Worm (Caenorhabditis elegans) whole organism, L4 larva: Measurements from ENCODE around the gene mec-17.

ENCODE experiments used
- D1046.2 ChIP-seq: fragments of 200-800 bp; sonication (Bioruptor generic); IDR thresholded peaks from 2 replicates; pipeline ENCODE4 v1.3.6; 2022; ENCODE audit warnings: missing genetic modification characterization, missing compliant biosample characterization
- F26F4.8 ChIP-seq: fragments of 200-800 bp; sonication (Bioruptor generic); conservative IDR thresholded peaks from 2 replicates; pipeline ENCODE4 v1.3.6; 2022; ENCODE audit warnings: missing genetic modification characterization, missing compliant biosample characterization
- F37D6.2 ChIP-seq: sonication (generic microtip); optimal IDR thresholded peaks from 2 replicates; lab custom pipeline; 2016; ENCODE audit warnings: mild to moderate bottlenecking, missing genetic modification characterization, missing compliant biosample characterization
- F49E8.2 ChIP-seq: sonication (generic microtip); optimal IDR thresholded peaks from 2 replicates; lab custom pipeline; 2016; ENCODE audit warnings: missing compliant biosample characterization, mild to moderate bottlenecking, missing genetic modification characterization, borderline replicate concordance
- R02D3.7 ChIP-seq: fragments of 150-350 bp; sonication (generic microtip); optimal IDR thresholded peaks from 3 replicates; lab custom pipeline; 2014; ENCODE audit warnings: missing biosample characterization, missing genetic modification characterization
- Y48G9A.11 ChIP-seq: fragments of 200-800 bp; sonication (Bioruptor generic); IDR thresholded peaks from 2 replicates; pipeline ENCODE4 v1.3.6; 2022; ENCODE audit warnings: missing genetic modification reagents, missing genetic modification characterization, missing compliant biosample characterization
- Y5F2A.4 ChIP-seq: fragments of 200-800 bp; sonication (Bioruptor generic); optimal IDR thresholded peaks from 2 replicates; lab custom pipeline; 2018; ENCODE audit warnings: mild to moderate bottlenecking, missing genetic modification characterization, missing compliant biosample characterization
- aha-1 ChIP-seq: fragments of 150-350 bp; peaks from one replicate; lab custom pipeline; 2014; ENCODE audit warnings: missing biosample characterization, missing genetic modification characterization
- ama-1 ChIP-seq: fragments of 150-350 bp; optimal IDR thresholded peaks from 2 replicates; lab custom pipeline; 2014; ENCODE audit warnings: inconsistent platforms, mixed read lengths
- attf-4 ChIP-seq: sonication (generic microtip); optimal IDR thresholded peaks from 3 replicates; lab custom pipeline; 2017; ENCODE audit warnings: missing biosample characterization, missing genetic modification characterization
- ceh-28 ChIP-seq: fragments of 150-350 bp; optimal IDR thresholded peaks from 2 replicates; lab custom pipeline; 2014; ENCODE audit warnings: missing biosample characterization, missing genetic modification reagents, missing genetic modification characterization
- ceh-32 ChIP-seq: sonication (generic microtip); optimal IDR thresholded peaks from 2 replicates; lab custom pipeline; 2016; ENCODE audit warnings: mild to moderate bottlenecking, missing genetic modification characterization, missing compliant biosample characterization; ENCODE audit not compliant: poor library complexity
- ceh-44 ChIP-seq: fragments of 200-800 bp; sonication (Bioruptor generic); IDR thresholded peaks from 2 replicates; pipeline ENCODE4 v1.3.6; 2022; ENCODE audit warnings: missing genetic modification reagents, missing genetic modification characterization, missing compliant biosample characterization
- ctbp-1 ChIP-seq: fragments of 200-800 bp; sonication (Bioruptor generic); IDR thresholded peaks from 2 replicates; pipeline ENCODE4 v1.3.6; 2022; ENCODE audit warnings: missing genetic modification reagents, missing genetic modification characterization, missing compliant biosample characterization
- daf-12 ChIP-seq: fragments of 150-350 bp; optimal IDR thresholded peaks from 2 replicates; lab custom pipeline; 2014; ENCODE audit warnings: missing biosample characterization, missing genetic modification reagents, missing genetic modification characterization
- dmd-6 ChIP-seq: fragments of 200-800 bp; sonication (Bioruptor generic); IDR thresholded peaks from 2 replicates; pipeline ENCODE4 v1.3.6; 2022; ENCODE audit warnings: missing genetic modification reagents, missing genetic modification characterization, missing compliant biosample characterization
- dmd-9 ChIP-seq: fragments of 200-800 bp; sonication (Bioruptor generic); IDR thresholded peaks from 2 replicates; pipeline ENCODE4 v1.3.6; 2022; ENCODE audit warnings: missing genetic modification reagents, missing genetic modification characterization, missing compliant biosample characterization
- fos-1 ChIP-seq: fragments of 150-350 bp; optimal IDR thresholded peaks from 2 replicates; lab custom pipeline; 2014; ENCODE audit warnings: missing biosample characterization, missing genetic modification characterization
- hlh-30 ChIP-seq: sonication (generic microtip); optimal IDR thresholded peaks from 2 replicates; lab custom pipeline; 2017; ENCODE audit warnings: antibody characterized with exemption, mild to moderate bottlenecking, missing genetic modification characterization, missing compliant biosample characterization; ENCODE audit not compliant: insufficient read depth
- hmg-1.1 ChIP-seq: fragments of 200-800 bp; sonication (Bioruptor generic); IDR thresholded peaks from 2 replicates; pipeline ENCODE4 v1.3.6; 2022; ENCODE audit warnings: missing genetic modification reagents, missing genetic modification characterization, missing compliant biosample characterization
- jun-1 ChIP-seq: fragments of 150-350 bp; optimal IDR thresholded peaks from 2 replicates; lab custom pipeline; 2014; ENCODE audit warnings: missing biosample characterization, missing genetic modification reagents, missing genetic modification characterization
- lin-1 ChIP-seq: fragments of 200-800 bp; sonication (Bioruptor generic); IDR thresholded peaks from 2 replicates; pipeline ENCODE4 v1.3.6; 2022; ENCODE audit warnings: missing genetic modification reagents, missing genetic modification characterization, missing compliant biosample characterization
- lin-15B ChIP-seq: fragments of 150-350 bp; sonication (generic microtip); optimal IDR thresholded peaks from 3 replicates; lab custom pipeline; 2014; ENCODE audit warnings: missing biosample characterization, missing genetic modification characterization
- lin-29 ChIP-seq: fragments of 200-800 bp; sonication (Bioruptor generic); IDR thresholded peaks from 2 replicates; pipeline ENCODE4 v1.3.6; 2022; ENCODE audit warnings: missing genetic modification reagents, missing genetic modification characterization, missing compliant biosample characterization
- lin-38 ChIP-seq: fragments of 200-800 bp; sonication (Bioruptor generic); IDR thresholded peaks from 2 replicates; pipeline ENCODE4 v1.3.6; 2022; ENCODE audit warnings: missing genetic modification reagents, missing genetic modification characterization, missing compliant biosample characterization
- madf-5 ChIP-seq, 2 experiments: fragments of 200-800 bp; sonication (Bioruptor generic); IDR thresholded peaks; 2 replicates each; pipeline ENCODE4 v1.3.6; 2022; ENCODE audit warnings: missing compliant biosample characterization in 2 of 2, missing genetic modification characterization in 2 of 2
- madf-9 ChIP-seq: fragments of 200-800 bp; sonication (Bioruptor generic); conservative IDR thresholded peaks from 2 replicates; pipeline ENCODE4 v1.3.6; 2022; ENCODE audit warnings: missing genetic modification reagents, missing genetic modification characterization, missing compliant biosample characterization
- mdl-1 ChIP-seq, 2 experiments: fragments of 150-350 bp in 1 of 2; sonication (generic microtip) in 1 of 2; optimal IDR thresholded peaks; 2 replicates each; lab custom pipeline; 2014 to 2017; ENCODE audit warnings: missing biosample characterization in 2 of 2, missing genetic modification characterization in 2 of 2
- mdt-29 ChIP-seq: fragments of 200-800 bp; sonication (Bioruptor generic); IDR thresholded peaks from 2 replicates; pipeline ENCODE4 v1.3.6; 2022; ENCODE audit warnings: missing genetic modification reagents, missing genetic modification characterization, missing compliant biosample characterization
- mes-2 ChIP-seq: sonication (generic microtip); optimal IDR thresholded peaks from 2 replicates; lab custom pipeline; 2016; ENCODE audit warnings: missing genotype, mild to moderate bottlenecking, missing genetic modification characterization, missing compliant biosample characterization; ENCODE audit not compliant: poor library complexity, severe bottlenecking
- mxl-2 ChIP-seq: fragments of 200-800 bp; sonication (Bioruptor generic); conservative IDR thresholded peaks from 2 replicates; pipeline ENCODE4 v1.3.6; 2022; ENCODE audit warnings: missing genetic modification reagents, missing genetic modification characterization, missing compliant biosample characterization
- mxl-3 ChIP-seq: fragments of 200-800 bp; sonication (Bioruptor generic); optimal IDR thresholded peaks from 2 replicates; lab custom pipeline; 2018; ENCODE audit warnings: mild to moderate bottlenecking, missing genetic modification characterization, missing compliant biosample characterization
- nhr-11 ChIP-seq: fragments of 150-350 bp; optimal IDR thresholded peaks from 2 replicates; lab custom pipeline; 2014; ENCODE audit warnings: missing biosample characterization, missing genetic modification characterization
- nhr-111 ChIP-seq: fragments of 200-800 bp; sonication (Bioruptor generic); optimal IDR thresholded peaks from 2 replicates; lab custom pipeline; 2018; ENCODE audit warnings: mild to moderate bottlenecking, missing genetic modification characterization, missing compliant biosample characterization
- nhr-25 ChIP-seq: sonication (generic microtip); optimal IDR thresholded peaks from 2 replicates; lab custom pipeline; 2017; ENCODE audit warnings: missing genetic modification characterization, mild to moderate bottlenecking, missing compliant biosample characterization, antibody characterized with exemption, moderate library complexity, borderline replicate concordance; ENCODE audit not compliant: insufficient read depth
- nhr-28 ChIP-seq: fragments of 150-350 bp; optimal IDR thresholded peaks from 2 replicates; lab custom pipeline; 2014; ENCODE audit warnings: missing biosample characterization, missing genetic modification characterization
- nhr-48 ChIP-seq: sonication (generic microtip); optimal IDR thresholded peaks from 2 replicates; lab custom pipeline; 2016; ENCODE audit warnings: mild to moderate bottlenecking, missing genetic modification characterization, missing compliant biosample characterization
- nhr-6 ChIP-seq: fragments of 150-350 bp; optimal IDR thresholded peaks from 2 replicates; lab custom pipeline; 2014; ENCODE audit warnings: missing biosample characterization, missing genetic modification characterization
- nhr-76 ChIP-seq: fragments of 150-350 bp; optimal IDR thresholded peaks from 2 replicates; lab custom pipeline; 2014; ENCODE audit warnings: missing biosample characterization, missing genetic modification characterization
- php-3 ChIP-seq: fragments of 200-800 bp; sonication (Bioruptor generic); IDR thresholded peaks from 2 replicates; pipeline ENCODE4 v1.3.6; 2022; ENCODE audit warnings: missing genetic modification reagents, missing genetic modification characterization, missing compliant biosample characterization
- pqm-1 ChIP-seq: sonication (generic microtip); optimal IDR thresholded peaks from 2 replicates; lab custom pipeline; 2017; ENCODE audit warnings: missing biosample characterization, missing genetic modification characterization
- sdz-12 ChIP-seq: fragments of 200-800 bp; sonication (Bioruptor generic); optimal IDR thresholded peaks from 2 replicates; lab custom pipeline; 2018; ENCODE audit warnings: mild to moderate bottlenecking, missing genetic modification characterization, missing compliant biosample characterization
- set-16 ChIP-seq: fragments of 200-800 bp; sonication (Bioruptor generic); IDR thresholded peaks from 2 replicates; pipeline ENCODE4 v1.3.6; 2022; ENCODE audit warnings: missing genetic modification reagents, missing genetic modification characterization, missing compliant biosample characterization
- skn-1 ChIP-seq: fragments of 150-350 bp; optimal IDR thresholded peaks from 2 replicates; lab custom pipeline; 2014; ENCODE audit warnings: missing biosample characterization, missing genetic modification characterization
- snpc-4 ChIP-seq: fragments of 150-350 bp; optimal IDR thresholded peaks from 2 replicates; lab custom pipeline; 2014; ENCODE audit warnings: missing biosample characterization, missing genetic modification characterization
- unc-39 ChIP-seq: sonication (generic microtip); optimal IDR thresholded peaks from 2 replicates; lab custom pipeline; 2017; ENCODE audit warnings: missing biosample characterization, missing genetic modification characterization
- unc-62 ChIP-seq, 3 experiments: fragments of 150-350 bp in 1 of 3; sonication (generic microtip); optimal IDR thresholded peaks in 2 of 3; peaks in 1 of 3; 1 replicate in 1 of 3; 2 replicates in 2 of 3; lab custom pipeline; 2014 to 2017; ENCODE audit warnings: missing biosample characterization in 3 of 3, missing genetic modification characterization in 3 of 3, missing genetic modification reagents in 3 of 3, missing genotype in 1 of 3
- zfp-2 ChIP-seq: sonication (generic microtip); optimal IDR thresholded peaks from 2 replicates; lab custom pipeline; 2016; ENCODE audit warnings: mild to moderate bottlenecking, missing genetic modification characterization, missing compliant biosample characterization
- zip-2 ChIP-seq: fragments of 150-350 bp; optimal IDR thresholded peaks from 2 replicates; lab custom pipeline; 2014; ENCODE audit warnings: missing biosample characterization, missing genetic modification characterization

mec-17 gene

ce11 chrIV:8009374-8009773 lies 22.4 kb upstream of the mec-17 start:
- TF ChIP-seq zip-2 (tag; lab: Kevin White, UChicago) (no peak), mxl-2 (GFP tag; lab: Robert Waterston, UW) (no peak), unc-62 (GFP tag; optimal IDR thresholded peaks at IDR 0.05 in 1 of 2; lab: Kevin White, UChicago) (peak in 1 of 2 experiments; percentile 47), unc-62 (tag; optimal IDR thresholded peaks at IDR 0.05; lab: Kevin White, UChicago) (no peak), Y48G9A.11 (GFP tag; lab: Robert Waterston, UW) (no peak), D1046.2 (GFP tag; lab: Robert Waterston, UW) (no peak), nhr-28 (no peak), aha-1 (peak; percentile 88), ctbp-1 (GFP tag; lab: Robert Waterston, UW) (no peak), ama-1 (lab: Kevin White, UChicago) (no peak), nhr-111 (GFP tag; lab: Kevin White, UChicago) (no peak), lin-29 (GFP tag; lab: Robert Waterston, UW) (no peak), F26F4.8 (GFP tag; lab: Robert Waterston, UW) (no peak), R02D3.7 (tag; lab: Kevin White, UChicago) (no peak), set-16 (GFP tag; lab: Robert Waterston, UW) (no peak), F37D6.2 (tag; lab: Kevin White, UChicago) (no peak), nhr-6 (tag; lab: Kevin White, UChicago) (no peak), nhr-11 (tag; lab: Kevin White, UChicago) (no peak), mdl-1 (tag; optimal IDR thresholded peaks at IDR 0.05; lab: Kevin White, UChicago) (peak in 1 of 2 experiments; percentile 14), madf-9 (no peak), Y5F2A.4 (GFP tag; lab: Kevin White, UChicago) (no peak), ceh-44 (no peak), fos-1 (no peak), php-3 (GFP tag; lab: Robert Waterston, UW) (no peak), skn-1 (tag; lab: Kevin White, UChicago) (no peak), zfp-2 (tag; lab: Kevin White, UChicago) (no peak), mdt-29 (GFP tag; lab: Robert Waterston, UW) (no peak), nhr-25 (no peak), ceh-28 (tag; lab: Kevin White, UChicago) (no peak), snpc-4 (no peak), mxl-3 (GFP tag; lab: Kevin White, UChicago) (peak; percentile 49), pqm-1 (tag; lab: Kevin White, UChicago) (no peak), F49E8.2 (no peak), dmd-6 (GFP tag; lab: Robert Waterston, UW) (no peak), unc-39 (no peak), ceh-32 (no peak), jun-1 (no peak), nhr-48 (tag; lab: Kevin White, UChicago) (no peak), lin-38 (GFP tag; lab: Robert Waterston, UW) (no peak), daf-12 (no peak), lin-15B (tag; lab: Kevin White, UChicago) (no peak), dmd-9 (no peak), lin-1 (GFP tag; lab: Robert Waterston, UW) (no peak), madf-5 (GFP tag; IDR thresholded peaks at IDR 0.05; lab: Robert Waterston, UW) (0 out of 4 replicates have a peak, but pooled peaks of 1 of the 2 experiments have one; percentile 4)

- TF ChIP-seq unc-62 (GFP tag; optimal IDR thresholded peaks at IDR 0.05 in 1 of 2; lab: Kevin White, UChicago) (peak in 1 of 2 experiments; percentile 93), unc-62 (tag; optimal IDR thresholded peaks at IDR 0.05; lab: Kevin White, UChicago) (no peak), hlh-30 (no peak), mxl-3 (GFP tag; lab: Kevin White, UChicago) (peak; percentile 10), nhr-11 (tag; lab: Kevin White, UChicago) (no peak), nhr-76 (tag; lab: Kevin White, UChicago) (no peak), hmg-1.1 (GFP tag; lab: Robert Waterston, UW) (no peak), mes-2 (tag; lab: Kevin White, UChicago) (no peak), sdz-12 (GFP tag; lab: Kevin White, UChicago) (no peak), attf-4 (tag; lab: Kevin White, UChicago) (no peak)
- TF ChIP-seq, all 104 proteins: peak for 2
Measured at ce11 chrIV:8008137-8008536, 21.2 kb upstream of the mec-17 start.
